Worm (Caenorhabditis elegans) whole organism, L1 larva: ENCODE results near the gene K08D8.4.

ENCODE experiments used
- F16B12.6 ChIP-seq: fragments of 150-350 bp; optimal IDR thresholded peaks from 2 replicates; lab custom pipeline; 2014; ENCODE audit warnings: missing biosample characterization, missing genetic modification characterization
- alr-1 ChIP-seq: fragments of 200-800 bp; sonication (Bioruptor generic); optimal IDR thresholded peaks from 2 replicates; lab custom pipeline; 2018; ENCODE audit warnings: borderline replicate concordance, mild to moderate bottlenecking, missing genetic modification characterization, missing compliant biosample characterization
- blmp-1 ChIP-seq: fragments of 150-350 bp; optimal IDR thresholded peaks from 2 replicates; lab custom pipeline; 2014; ENCODE audit warnings: missing biosample characterization, missing genetic modification characterization
- ceh-63 ChIP-seq: fragments of 200-800 bp; sonication (Bioruptor generic); optimal IDR thresholded peaks from 2 replicates; lab custom pipeline; 2018; ENCODE audit warnings: mild to moderate bottlenecking, missing genetic modification characterization, missing compliant biosample characterization
- ceh-8 ChIP-seq: fragments of 200-800 bp; sonication (Bioruptor generic); optimal IDR thresholded peaks from 2 replicates; lab custom pipeline; 2018; ENCODE audit warnings: mild to moderate bottlenecking, missing genetic modification characterization, moderate library complexity, missing compliant biosample characterization
- ceh-82 ChIP-seq, 3 experiments: fragments of 150-350 bp in 1 of 3; sonication (generic microtip) in 2 of 3; optimal IDR thresholded peaks; 2 replicates each; lab custom pipeline; 2014 to 2017; ENCODE audit warnings: missing biosample characterization in 3 of 3, missing genetic modification characterization in 3 of 3
- efl-1 ChIP-seq, 4 experiments: fragments of 150-350 bp; optimal IDR thresholded peaks in 3 of 4; peaks in 1 of 4; 1 replicate in 1 of 4; 2 replicates in 3 of 4; lab custom pipeline; 2014; ENCODE audit warnings: missing biosample characterization in 2 of 4, missing genetic modification characterization in 2 of 4, missing genetic modification reagents in 2 of 4
- efl-3 ChIP-seq: fragments of 200-800 bp; sonication (Bioruptor generic); optimal IDR thresholded peaks from 2 replicates; lab custom pipeline; 2018; ENCODE audit warnings: mild to moderate bottlenecking, missing genetic modification characterization, missing compliant biosample characterization
- egl-27 ChIP-seq, 2 experiments: fragments of 150-350 bp in 1 of 2; sonication (generic microtip); optimal IDR thresholded peaks; 3 replicates each; lab custom pipeline; 2017 to 2018; ENCODE audit warnings: missing biosample characterization in 2 of 2, missing genetic modification characterization in 2 of 2, missing genetic modification reagents in 2 of 2
- elt-2 ChIP-seq: sonication (generic microtip); optimal IDR thresholded peaks from 2 replicates; lab custom pipeline; 2016; ENCODE audit warnings: missing genetic modification characterization, mild to moderate bottlenecking, inconsistent platforms, missing compliant biosample characterization, missing genetic modification reagents
- ets-5 ChIP-seq: fragments of 200-800 bp; sonication (Bioruptor generic); IDR thresholded peaks from 2 replicates; pipeline ENCODE4 v1.3.6; 2022; ENCODE audit warnings: missing genetic modification characterization, missing compliant biosample characterization
- fos-1 ChIP-seq: fragments of 150-350 bp; optimal IDR thresholded peaks from 2 replicates; lab custom pipeline; 2014; ENCODE audit warnings: missing biosample characterization, missing genetic modification characterization
- lin-14 ChIP-seq: fragments of 200-800 bp; sonication (Bioruptor generic); optimal IDR thresholded peaks from 2 replicates; lab custom pipeline; 2018; ENCODE audit warnings: mild to moderate bottlenecking, missing genetic modification characterization, moderate library complexity, missing compliant biosample characterization
- lin-35 ChIP-seq, 2 experiments: fragments of 150-350 bp; optimal IDR thresholded peaks; 2 replicates each; lab custom pipeline; 2014; ENCODE audit warnings: missing biosample characterization in 2 of 2, missing genetic modification characterization in 2 of 2, missing genetic modification reagents in 2 of 2
- nhr-11 ChIP-seq: fragments of 150-350 bp; optimal IDR thresholded peaks from 2 replicates; lab custom pipeline; 2014; ENCODE audit warnings: missing biosample characterization, missing genetic modification characterization
- nhr-12 ChIP-seq: sonication (generic microtip); optimal IDR thresholded peaks from 2 replicates; lab custom pipeline; 2017; ENCODE audit warnings: missing biosample characterization, missing genetic modification characterization
- nhr-237 ChIP-seq: fragments of 150-350 bp; optimal IDR thresholded peaks from 2 replicates; lab custom pipeline; 2014; ENCODE audit warnings: missing biosample characterization, missing genetic modification characterization
- nhr-28 ChIP-seq: fragments of 150-350 bp; optimal IDR thresholded peaks from 2 replicates; lab custom pipeline; 2014; ENCODE audit warnings: missing biosample characterization, missing genetic modification characterization
- nhr-84 ChIP-seq: sonication (generic microtip); optimal IDR thresholded peaks from 2 replicates; lab custom pipeline; 2017; ENCODE audit warnings: missing biosample characterization, missing genetic modification characterization
- nhr-85 ChIP-seq: sonication (generic microtip); peaks from one replicate; lab custom pipeline; 2016; ENCODE audit warnings: missing genetic modification characterization, inconsistent platforms, missing compliant biosample characterization
- nhr-90 ChIP-seq: sonication (generic microtip); optimal IDR thresholded peaks from 2 replicates; lab custom pipeline; 2016; ENCODE audit warnings: mild to moderate bottlenecking, missing genetic modification characterization, missing compliant biosample characterization; ENCODE audit not compliant: poor library complexity
- skn-1 ChIP-seq: fragments of 150-350 bp; optimal IDR thresholded peaks from 2 replicates; lab custom pipeline; 2014; ENCODE audit warnings: missing biosample characterization, missing genetic modification characterization
- sox-4 ChIP-seq: sonication (generic microtip); optimal IDR thresholded peaks from 2 replicates; lab custom pipeline; 2016; ENCODE audit warnings: missing genetic modification characterization, missing compliant biosample characterization
- tbx-2 ChIP-seq: sonication (generic microtip); optimal IDR thresholded peaks from 2 replicates; lab custom pipeline; 2016; ENCODE audit warnings: missing genetic modification characterization, missing compliant biosample characterization
- unc-30 ChIP-seq: sonication (generic microtip); optimal IDR thresholded peaks from 2 replicates; lab custom pipeline; 2017; ENCODE audit warnings: missing biosample characterization, missing genetic modification characterization
- unc-98 ChIP-seq: fragments of 200-800 bp; sonication (Bioruptor generic); IDR thresholded peaks from 2 replicates; pipeline ENCODE4 v1.3.6; 2022; ENCODE audit warnings: missing genetic modification characterization, missing compliant biosample characterization
- vab-15 ChIP-seq: sonication (generic microtip); optimal IDR thresholded peaks from 2 replicates; lab custom pipeline; 2017; ENCODE audit warnings: missing genotype, mild to moderate bottlenecking, missing genetic modification characterization, missing compliant biosample characterization
- xbp-1 ChIP-seq: sonication (generic microtip); optimal IDR thresholded peaks from 2 replicates; lab custom pipeline; 2016; ENCODE audit warnings: missing genetic modification characterization, missing compliant biosample characterization
- zip-4 ChIP-seq: fragments of 200-800 bp; sonication (Bioruptor generic); optimal IDR thresholded peaks from 2 replicates; lab custom pipeline; 2018; ENCODE audit warnings: mild to moderate bottlenecking, missing genetic modification characterization, moderate library complexity, missing compliant biosample characterization
- ztf-4 ChIP-seq: fragments of 150-350 bp; optimal IDR thresholded peaks from 2 replicates; lab custom pipeline; 2014; ENCODE audit warnings: missing biosample characterization, missing genetic modification characterization

K08D8.4 gene

DNA sequence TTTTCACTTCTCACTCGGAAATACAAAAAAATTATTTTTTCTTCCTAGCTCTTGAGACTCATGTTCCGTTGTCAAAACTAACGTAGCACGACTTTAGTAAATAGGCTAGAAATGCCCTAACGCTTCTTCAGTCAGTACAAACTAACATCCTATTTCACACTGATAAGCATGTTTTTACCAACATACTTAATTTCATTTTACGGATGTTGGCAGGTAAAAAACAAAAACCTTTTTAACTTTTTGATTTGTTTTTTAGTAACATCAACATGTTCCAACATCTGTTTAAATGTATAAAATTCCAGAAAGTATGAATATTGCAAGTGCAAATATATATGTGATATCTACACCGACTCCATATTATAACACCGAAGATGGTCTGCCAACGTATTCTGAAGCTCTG, 9.5 kb downstream of the K08D8.4 start, which contains the start of gene K08D8.10:
K08D8.10 (plus strand) TSS at position 301 of the 400 bp plus-strand sequence.
- TF ChIP-seq tbx-2 (tag; lab: Kevin White, UChicago) (no peak), nhr-28 (tag; lab: Kevin White, UChicago) (no peak), unc-98 (GFP tag; lab: Robert Waterston, UW) (no peak), ceh-82 (tag; optimal IDR thresholded peaks at IDR 0.05; lab: Kevin White, UChicago) (no peak), elt-2 (tag; lab: Kevin White, UChicago) (no peak), ceh-8 (GFP tag; lab: Kevin White, UChicago) (no peak), nhr-84 (tag; lab: Kevin White, UChicago) (no peak), xbp-1 (tag; lab: Kevin White, UChicago) (no peak), efl-3 (GFP tag; lab: Kevin White, UChicago) (no peak), nhr-12 (no peak), skn-1 (tag; lab: Kevin White, UChicago) (no peak), ztf-4 (tag; lab: Kevin White, UChicago) (no peak), unc-30 (tag; lab: Kevin White, UChicago) (no peak), nhr-90 (tag; lab: Kevin White, UChicago) (no peak), fos-1 (tag; lab: Kevin White, UChicago) (no peak), blmp-1 (no peak), lin-35 (GFP tag; optimal IDR thresholded peaks at IDR 0.05; lab: Kevin White, UChicago) (no peak)

- TF ChIP-seq zip-4 (GFP tag; lab: Kevin White, UChicago): no peak
- no peak for TF ChIP-seq sox-4 (tag; lab: Kevin White, UChicago)
- TF ChIP-seq egl-27 (tag; optimal IDR thresholded peaks at IDR 0.05; lab: Kevin White, UChicago): no peak
- TF ChIP-seq lin-14 (GFP tag; lab: Kevin White, UChicago): no peak
These were observed 10.4 kb downstream of the K08D8.4 start, which contains the start of gene K08D8.9 for ce11 chrIV:12899392-12899791. Gene K08D8.9, plus strand, starts transcription at chrIV:12899692.

- TF ChIP-seq nhr-237 (tag; lab: Kevin White, UChicago) (no peak), vab-15 (tag; lab: Kevin White, UChicago) (no peak), nhr-11 (tag; lab: Kevin White, UChicago) (no peak), ets-5 (GFP tag; lab: Robert Waterston, UW) (no peak), ceh-82 (tag; optimal IDR thresholded peaks at IDR 0.05; lab: Kevin White, UChicago) (no peak), F16B12.6 (tag; lab: Kevin White, UChicago) (no peak), ceh-63 (GFP tag; lab: Kevin White, UChicago) (no peak), efl-1 (optimal IDR thresholded peaks at IDR 0.05; lab: Kevin White, UChicago) (no peak), efl-1 (GFP tag; optimal IDR thresholded peaks at IDR 0.05 in 1 of 2; lab: Kevin White, UChicago) (peak in 1 of 2 experiments; percentile 81), elt-2 (tag; lab: Kevin White, UChicago) (peak; percentile 4)
- TF ChIP-seq, all 84 proteins: peak for 2
These were observed 11.0 kb downstream of the K08D8.4 start for ce11 chrIV:12898823-12899222.

ce11 chrIV:12897146-12897545, 12.7 kb downstream of the K08D8.4 start:
- no peak for TF ChIP-seq alr-1 (tag; lab: Kevin White, UChicago)

- TF ChIP-seq lin-35 (GFP tag; optimal IDR thresholded peaks at IDR 0.05; lab: Kevin White, UChicago) (peak in 1 of 2 experiments; percentile 24), elt-2 (tag; lab: Kevin White, UChicago) (peak; percentile 58), nhr-85 (tag; lab: Kevin White, UChicago) (no peak)
These were observed 13.4 kb downstream of the K08D8.4 start, which contains the start of gene K08D8.7 for ce11 chrIV:12896371-12896882. Gene K08D8.7, plus strand, starts transcription at chrIV:12896832.

DNA sequence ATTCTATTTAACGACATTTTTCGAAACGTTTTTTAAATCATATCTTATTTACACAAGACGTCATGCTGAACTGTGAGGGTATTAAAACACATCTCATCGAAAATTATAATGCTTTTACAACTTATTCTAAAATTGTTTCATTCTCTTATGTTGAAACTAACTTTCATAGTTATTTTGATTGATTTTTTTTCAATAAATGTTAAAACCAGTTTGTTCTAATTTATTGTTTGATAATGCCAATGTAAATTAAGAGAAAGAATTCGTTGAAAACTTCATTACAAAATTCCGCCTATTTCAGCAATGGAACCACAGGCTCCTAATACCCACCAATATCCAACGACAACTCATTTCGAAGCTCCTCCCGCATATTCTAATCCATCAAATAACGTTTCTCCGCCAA, 14.8 kb downstream of the K08D8.4 start, which contains the start of gene K08D8.11:
K08D8.11 (plus strand) TSS at position 301 of the 400 bp plus-strand sequence.
- TF ChIP-seq ceh-63 (GFP tag; lab: Kevin White, UChicago): no peak
